Worm (Caenorhabditis elegans) whole organism, mixed stage, embryonic: ENCODE data around the gene F16G10.5.

Experiments used
- ces-1 ChIP-seq: fragments of 150-350 bp; optimal IDR thresholded peaks from 2 replicates; lab custom pipeline; 2014; ENCODE audit warnings: missing biosample characterization, missing genetic modification reagents, missing genetic modification characterization
- cnd-1 ChIP-seq: fragments of 200-800 bp; sonication (Bioruptor generic); optimal IDR thresholded peaks from 2 replicates; lab custom pipeline; 2018; ENCODE audit warnings: mild to moderate bottlenecking, missing genetic modification characterization, missing compliant biosample characterization
- nhr-237 ChIP-seq: fragments of 150-350 bp; optimal IDR thresholded peaks from 2 replicates; lab custom pipeline; 2014; ENCODE audit warnings: missing biosample characterization, missing genetic modification characterization
- nhr-28 ChIP-seq: fragments of 150-350 bp; optimal IDR thresholded peaks from 2 replicates; lab custom pipeline; 2014; ENCODE audit warnings: missing biosample characterization, missing genetic modification characterization
- nhr-76 ChIP-seq: sonication (generic microtip); optimal IDR thresholded peaks from 2 replicates; lab custom pipeline; 2017; ENCODE audit warnings: missing biosample characterization, missing genetic modification characterization

- TF ChIP-seq cnd-1 (tag; lab: Kevin White, UChicago) (no peak), nhr-76 (no peak), ces-1 (GFP tag; lab: Kevin White, UChicago) (no peak), nhr-237 (tag; lab: Kevin White, UChicago) (no peak), nhr-28 (tag; lab: Kevin White, UChicago) (no peak)
These were observed 48.3 kb downstream of the F16G10.5 start, which contains the start of gene fbxa-4 for ce11 chrII:2415439-2415838.
